Worm (Caenorhabditis elegans) whole organism, mixed stage, embryonic: Measurements from ENCODE around the gene pigs-1.

Experiments
- ces-1 ChIP-seq: fragments of 150-350 bp; optimal IDR thresholded peaks from 2 replicates; lab custom pipeline; 2014; ENCODE audit warnings: missing biosample characterization, missing genetic modification reagents, missing genetic modification characterization
- drap-1 ChIP-seq: fragments of 200-800 bp; sonication (Bioruptor generic); optimal IDR thresholded peaks from 3 replicates; lab custom pipeline; 2018; ENCODE audit warnings: mild to moderate bottlenecking, missing genetic modification characterization, missing compliant biosample characterization
- elt-3 ChIP-seq: fragments of 150-350 bp; optimal IDR thresholded peaks from 2 replicates; lab custom pipeline; 2014; ENCODE audit warnings: missing biosample characterization, missing genetic modification characterization
- hlh-1 ChIP-seq: fragments of 150-350 bp; optimal IDR thresholded peaks from 2 replicates; lab custom pipeline; 2014; ENCODE audit warnings: missing biosample characterization, missing genetic modification reagents, missing genetic modification characterization
- lin-13 ChIP-seq: fragments of 150-350 bp; optimal IDR thresholded peaks from 2 replicates; lab custom pipeline; 2014; ENCODE audit warnings: missing biosample characterization, missing genetic modification characterization
- nhr-28 ChIP-seq: fragments of 150-350 bp; optimal IDR thresholded peaks from 2 replicates; lab custom pipeline; 2014; ENCODE audit warnings: missing biosample characterization, missing genetic modification characterization
- pha-4 ChIP-seq: fragments of 150-350 bp; optimal IDR thresholded peaks from 2 replicates; lab custom pipeline; 2018; ENCODE audit warnings: missing biosample characterization, missing genetic modification reagents, missing genetic modification characterization
- sptf-1 ChIP-seq: sonication (generic microtip); optimal IDR thresholded peaks from 2 replicates; lab custom pipeline; 2017; ENCODE audit warnings: mild to moderate bottlenecking, missing genetic modification characterization, moderate library complexity, missing compliant biosample characterization
- unc-39 ChIP-seq: fragments of 150-350 bp; optimal IDR thresholded peaks from 2 replicates; lab custom pipeline; 2014; ENCODE audit warnings: missing biosample characterization, missing genetic modification characterization
- unc-62 ChIP-seq: fragments of 150-350 bp; optimal IDR thresholded peaks from 2 replicates; lab custom pipeline; 2014; ENCODE audit warnings: missing biosample characterization, missing genetic modification reagents, missing genetic modification characterization
- ztf-11 ChIP-seq: fragments of 150-350 bp; optimal IDR thresholded peaks from 2 replicates; lab custom pipeline; 2014; ENCODE audit warnings: missing biosample characterization, missing genetic modification characterization

- TF ChIP-seq ztf-11 (tag; lab: Kevin White, UChicago) (no peak), unc-62 (no peak), elt-3 (tag; lab: Kevin White, UChicago) (no peak), lin-13 (tag; lab: Kevin White, UChicago) (no peak), pha-4 (tag; lab: Kevin White, UChicago) (no peak), unc-39 (no peak), ces-1 (GFP tag; lab: Kevin White, UChicago) (no peak), sptf-1 (tag; lab: Kevin White, UChicago) (no peak), nhr-28 (no peak), hlh-1 (tag; lab: Kevin White, UChicago) (no peak), drap-1 (GFP tag; lab: Kevin White, UChicago) (no peak)
Measured at ce11 chrIV:10190586-10190985, 41.7 kb upstream of the pigs-1 start.
